Fruit fly (Drosophila melanogaster): ENCODE results near the gene Regnase-1.
A peak's percentile ranks its signal among the peaks of the same experiment; 100 is the strongest.

Regnase-1 gene

dm6 chr3R:20035887-20036286 is at the start of gene Regnase-1 (continued):
- TF ChIP-seq CG6689 (GFP tag; IDR thresholded peaks at IDR 0.05) (peak; percentile 79), dysf (GFP tag; IDR thresholded peaks at IDR 0.05) (peak; percentile 86), CG3163 (GFP tag; optimal IDR thresholded peaks at IDR 0.05) (peak; percentile 77), Bdp1 (GFP tag; optimal IDR thresholded peaks at IDR 0.05) (peak; percentile 81), Doc3 (GFP tag; IDR thresholded peaks at IDR 0.05; ENCODE audit: partially characterized antibody) (peak; percentile 93), CG4282 (GFP tag; optimal IDR thresholded peaks at IDR 0.05) (peak; percentile 66), tna (GFP tag; IDR thresholded peaks at IDR 0.05; ENCODE audit: partially characterized antibody) (peak; percentile 93), Camta (GFP tag; optimal IDR thresholded peaks at IDR 0.05) (peak; percentile 90), CG16813 (GFP tag; IDR thresholded peaks at IDR 0.05; ENCODE audit: partially characterized antibody) (peak; percentile 96), CG14667 (GFP tag; IDR thresholded peaks at IDR 0.05) (peak; percentile 48; the same call in 1 of the 2 replicates), gro (GFP tag; optimal IDR thresholded peaks at IDR 0.05) (peak; percentile 93), CG13624 (GFP tag; optimal IDR thresholded peaks at IDR 0.05) (peak; percentile 94), gcm (GFP tag; optimal IDR thresholded peaks at IDR 0.05) (peak; percentile 94), CG4854 (GFP tag; optimal IDR thresholded peaks at IDR 0.05) (peak; percentile 87), Tbp (GFP tag; optimal IDR thresholded peaks at IDR 0.05) (no peak), ind (GFP tag; optimal IDR thresholded peaks at IDR 0.05) (peak; percentile 71), tin (GFP tag; optimal IDR thresholded peaks at IDR 0.05) (peak; percentile 83), CG10209 (GFP tag; optimal IDR thresholded peaks at IDR 0.05) (peak; percentile 87), prd (optimal IDR thresholded peaks at IDR 0.05) (no peak), prd (GFP tag; IDR thresholded peaks at IDR 0.05) (peak; percentile 62; the same call in 2 of the 3 replicates), Spps (tag; optimal IDR thresholded peaks at IDR 0.05) (peak; percentile 86), al (GFP tag; IDR thresholded peaks at IDR 0.05) (peak; percentile 72), GATAe (GFP tag; conservative IDR thresholded peaks at IDR 0.05) (peak; percentile 68), wor (GFP tag; IDR thresholded peaks at IDR 0.05) (peak; percentile 55), cad (GFP tag; optimal IDR thresholded peaks at IDR 0.05) (no peak), CG2678 (tag; optimal IDR thresholded peaks at IDR 0.05) (peak; percentile 82), crc (GFP tag; optimal IDR thresholded peaks at IDR 0.05) (peak; percentile 86), CG1233 (GFP tag; optimal IDR thresholded peaks at IDR 0.05) (peak; percentile 96), CG16779 (GFP tag; IDR thresholded peaks at IDR 0.05) (peak; percentile 86)

DNA sequence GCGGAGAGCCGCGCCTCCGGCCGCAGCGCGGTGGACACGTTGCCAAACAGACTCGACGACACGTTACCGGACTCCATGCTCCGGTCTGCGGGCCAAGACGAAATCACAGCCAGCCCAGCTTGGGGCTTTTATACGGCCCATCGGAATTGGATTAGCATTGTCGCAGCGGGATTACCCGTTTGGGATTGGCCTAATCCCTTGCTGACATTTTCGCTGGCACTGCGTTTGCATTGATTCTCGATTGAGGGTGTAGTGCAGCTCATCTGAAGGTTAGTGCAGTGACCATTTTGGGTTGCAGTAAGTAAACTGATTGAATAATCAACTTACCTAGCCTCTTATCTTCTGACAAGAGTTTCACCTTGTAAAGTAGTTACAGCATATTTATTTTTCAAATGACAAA is 46.5 kb upstream of the Regnase-1 start, which contains the start of gene Rh3:
TSS of gene Rh3 (minus strand) at position 101 of the 400 bp plus-strand sequence.
- no peak for TF ChIP-seq fu2 (GFP tag; optimal IDR thresholded peaks at IDR 0.05)
- no peak for TF ChIP-seq bab2 (GFP tag; optimal IDR thresholded peaks at IDR 0.05)
- no peak for TF ChIP-seq zen2 (GFP tag; IDR thresholded peaks at IDR 0.05; ENCODE audit: partially characterized antibody)
- TF ChIP-seq cad (GFP tag; optimal IDR thresholded peaks at IDR 0.05), result no peak
- no peak for TF ChIP-seq CG17612 (GFP tag; IDR thresholded peaks at IDR 0.05)
- TF ChIP-seq CG10209 (GFP tag; optimal IDR thresholded peaks at IDR 0.05), result no peak
- no peak for TF ChIP-seq H15 (GFP tag; IDR thresholded peaks at IDR 0.05)
- TF ChIP-seq Hmx (GFP tag; optimal IDR thresholded peaks at IDR 0.05), result no peak
- TF ChIP-seq jumu (GFP tag; optimal IDR thresholded peaks at IDR 0.05), result no peak
- TF ChIP-seq vfl (GFP tag; optimal IDR thresholded peaks at IDR 0.05), result no peak
- TF ChIP-seq Blimp-1 (GFP tag; optimal IDR thresholded peaks at IDR 0.05), result no peak

dm6 chr3R:20080205-20080604 is 44.3 kb upstream of the Regnase-1 start:
- TF ChIP-seq Bdp1 (GFP tag; optimal IDR thresholded peaks at IDR 0.05), result no peak
- no peak for TF ChIP-seq h (optimal IDR thresholded peaks at IDR 0.05)
- peak; percentile 3 for TF ChIP-seq abd-A (tag; optimal IDR thresholded peaks at IDR 0.05)
- TF ChIP-seq ewg (GFP tag; optimal IDR thresholded peaks at IDR 0.05), result peak; percentile 59
- no peak for TF ChIP-seq gsb-n (tag; optimal IDR thresholded peaks at IDR 0.05)
- TF ChIP-seq unc-4 (GFP tag; IDR thresholded peaks at IDR 0.05; ENCODE audit: partially characterized antibody), result no peak
- TF ChIP-seq Trl (optimal IDR thresholded peaks at IDR 0.05), result peak; percentile 34 to 52
- no peak for TF ChIP-seq Trl (GFP tag; optimal IDR thresholded peaks at IDR 0.05)
- TF ChIP-seq CG3065 (GFP tag; optimal IDR thresholded peaks at IDR 0.05), result no peak
- no peak for TF ChIP-seq Nf-YA (GFP tag; IDR thresholded peaks at IDR 0.05)
- peak; percentile 87 for TF ChIP-seq pfk (GFP tag; optimal IDR thresholded peaks at IDR 0.05)
- TF ChIP-seq Oli (tag; optimal IDR thresholded peaks at IDR 0.05), result no peak
- no peak for TF ChIP-seq Dad (GFP tag; optimal IDR thresholded peaks at IDR 0.05)
- no peak for TF ChIP-seq eyg (GFP tag; optimal IDR thresholded peaks at IDR 0.05)
- no peak for TF ChIP-seq trh (GFP tag; optimal IDR thresholded peaks at IDR 0.05)
- TF ChIP-seq CG5245 (GFP tag; optimal IDR thresholded peaks at IDR 0.05), result no peak
